Fruit fly (Drosophila melanogaster): ENCODE data around the gene Cyt-c-d.

dm6 chr2L:16747145-16747544 is 31.5 kb downstream of the Cyt-c-d start:
- TF ChIP-seq rn (GFP tag; IDR thresholded peaks at IDR 0.05) (no peak), CG4496 (GFP tag; IDR thresholded peaks at IDR 0.05) (no peak), CG13204 (GFP tag; optimal IDR thresholded peaks at IDR 0.05) (no peak), EcR (GFP tag; optimal IDR thresholded peaks at IDR 0.05) (no peak), CG8301 (tag; optimal IDR thresholded peaks at IDR 0.05) (no peak), fd96Ca (GFP tag; IDR thresholded peaks at IDR 0.05) (no peak), CG9948 (tag; optimal IDR thresholded peaks at IDR 0.05) (no peak), Pif1B (GFP tag; optimal IDR thresholded peaks at IDR 0.05) (no peak), Pif1A (GFP tag; optimal IDR thresholded peaks at IDR 0.05) (no peak), CG15710 (tag; optimal IDR thresholded peaks at IDR 0.05) (no peak), CG10348 (GFP tag; IDR thresholded peaks at IDR 0.05) (no peak), D1 (tag; optimal IDR thresholded peaks at IDR 0.05) (no peak)

Data from whole organism, pupa.